Fruit fly (Drosophila melanogaster): ENCODE data around the gene CG10077.

The CG10077 gene

dm6 chr3L:6981823-6982222 is 26.1 kb upstream of the CG10077 start (continued):
- TF ChIP-seq CG6654 (GFP tag; optimal IDR thresholded peaks at IDR 0.05), result no peak
- TF ChIP-seq zen2 (GFP tag; IDR thresholded peaks at IDR 0.05; ENCODE audit: partially characterized antibody), result no peak
- no peak for TF ChIP-seq seq (GFP tag; IDR thresholded peaks at IDR 0.05)
- no peak for TF ChIP-seq CG14965 (GFP tag; optimal IDR thresholded peaks at IDR 0.05; ENCODE audit: borderline replicate concordance)
- TF ChIP-seq CG34224 (GFP tag; IDR thresholded peaks at IDR 0.05; ENCODE audit: partially characterized antibody), result no peak
- no peak for TF ChIP-seq CG13894 (tag; optimal IDR thresholded peaks at IDR 0.05)
- TF ChIP-seq Atf-2 (GFP tag; optimal IDR thresholded peaks at IDR 0.05), result no peak
- no peak for TF ChIP-seq Camta (GFP tag; optimal IDR thresholded peaks at IDR 0.05)
- no peak for TF ChIP-seq CG12744 (GFP tag; optimal IDR thresholded peaks at IDR 0.05)
- TF ChIP-seq CG32772 (GFP tag; IDR thresholded peaks at IDR 0.05), result no peak
- TF ChIP-seq pnt (GFP tag; optimal IDR thresholded peaks at IDR 0.05), result peak; percentile 13
- TF ChIP-seq Mes4 (GFP tag; optimal IDR thresholded peaks at IDR 0.05), result no peak
- TF ChIP-seq odd (GFP tag; optimal IDR thresholded peaks at IDR 0.05), result peak; percentile 25
- no peak for TF ChIP-seq NfI (GFP tag; optimal IDR thresholded peaks at IDR 0.05)
- peak; percentile 70 for TF ChIP-seq CG33557 (GFP tag; optimal IDR thresholded peaks at IDR 0.05)
- TF ChIP-seq CG9932 (GFP tag; IDR thresholded peaks at IDR 0.05), result no peak
- TF ChIP-seq sens-2 (GFP tag; IDR thresholded peaks at IDR 0.05), result no peak
- TF ChIP-seq CG15514 (GFP tag; optimal IDR thresholded peaks at IDR 0.05), result no peak
- no peak; the same call in 1 of the 2 replicates for TF ChIP-seq HLH3B (GFP tag; IDR thresholded peaks at IDR 0.05)
- TF ChIP-seq CG6813 (GFP tag; optimal IDR thresholded peaks at IDR 0.05), result peak; percentile 12
- TF ChIP-seq HmgD (GFP tag; optimal IDR thresholded peaks at IDR 0.05), result no peak
- TF ChIP-seq Trl (optimal IDR thresholded peaks at IDR 0.05), result no peak
- TF ChIP-seq Trl (GFP tag; optimal IDR thresholded peaks at IDR 0.05), result peak; percentile 52
- TF ChIP-seq Rx (GFP tag; IDR thresholded peaks at IDR 0.05), result no peak
- TF ChIP-seq Tbp (GFP tag; optimal IDR thresholded peaks at IDR 0.05), result no peak
- no peak for TF ChIP-seq nom (GFP tag; optimal IDR thresholded peaks at IDR 0.05)
- TF ChIP-seq nerfin-1 (tag; optimal IDR thresholded peaks at IDR 0.05), result no peak
- TF ChIP-seq CG18619 (GFP tag; optimal IDR thresholded peaks at IDR 0.05), result peak; percentile 36
- no peak for TF ChIP-seq trh (GFP tag; optimal IDR thresholded peaks at IDR 0.05)
- no peak for TF ChIP-seq pros (GFP tag; optimal IDR thresholded peaks at IDR 0.05)
- TF ChIP-seq MBD-R2 (GFP tag; IDR thresholded peaks at IDR 0.05), result 0 out of 2 replicates have a peak, but pooled peaks have one; percentile 19
- peak in 1 of 2 experiments; percentile 4 for TF ChIP-seq chif (GFP tag; optimal IDR thresholded peaks at IDR 0.05)
- peak; percentile 41 for TF ChIP-seq CG1529 (GFP tag; optimal IDR thresholded peaks at IDR 0.05)
- TF ChIP-seq chm (GFP tag; IDR thresholded peaks at IDR 0.05), result no peak
- no peak for TF ChIP-seq psq (GFP tag; optimal IDR thresholded peaks at IDR 0.05)
- TF ChIP-seq her (GFP tag; optimal IDR thresholded peaks at IDR 0.05), result no peak
- no peak for TF ChIP-seq CG14860 (GFP tag; IDR thresholded peaks at IDR 0.05; ENCODE audit: partially characterized antibody)
- TF ChIP-seq trem (tag; optimal IDR thresholded peaks at IDR 0.05), result no peak
- TF ChIP-seq CG7271 (tag; optimal IDR thresholded peaks at IDR 0.05), result no peak
- TF ChIP-seq cwo (GFP tag; optimal IDR thresholded peaks at IDR 0.05), result no peak
- TF ChIP-seq CG6689 (GFP tag; IDR thresholded peaks at IDR 0.05), result peak; percentile 64; the same call in 1 of the 2 replicates
- peak; percentile 61 for TF ChIP-seq Xrp1 (GFP tag; IDR thresholded peaks at IDR 0.05)
- TF ChIP-seq luna (GFP tag; optimal IDR thresholded peaks at IDR 0.05), result no peak
- no peak for TF ChIP-seq Ets97D (GFP tag; optimal IDR thresholded peaks at IDR 0.05)
- no peak for TF ChIP-seq MESR4 (GFP tag; optimal IDR thresholded peaks at IDR 0.05)
- TF ChIP-seq CG10979 (tag; optimal IDR thresholded peaks at IDR 0.05), result peak; percentile 74
- TF ChIP-seq CG4730 (GFP tag; IDR thresholded peaks at IDR 0.05), result no peak
- TF ChIP-seq CG12219 (GFP tag; optimal IDR thresholded peaks at IDR 0.05), result peak; percentile 6
- no peak for TF ChIP-seq disco-r (GFP tag; optimal IDR thresholded peaks at IDR 0.05)
- TF ChIP-seq CG3281 (GFP tag; optimal IDR thresholded peaks at IDR 0.05), result no peak
- no peak for TF ChIP-seq sd (tag; optimal IDR thresholded peaks at IDR 0.05)
- TF ChIP-seq ERR (GFP tag; optimal IDR thresholded peaks at IDR 0.05), result no peak

All from whole organism, embryonic.